Fruit fly (Drosophila melanogaster) whole organism, embryonic: ENCODE measurements around the gene CG18542.

Experiments
- Adf1 ChIP-seq: fragments of 200-800 bp; sonication (Bioruptor generic); IDR thresholded peaks from 2 replicates; pipeline ENCODE4 v1.3.6; 2022; ENCODE audit warnings: missing biosample characterization, missing genetic modification characterization
- BEAF-32 ChIP-seq: fragments of 200-800 bp; sonication (Bioruptor generic); optimal IDR thresholded peaks from 3 replicates; lab custom pipeline; 2017; ENCODE audit warnings: missing biosample characterization, missing genetic modification characterization, mild to moderate bottlenecking, moderate library complexity, missing genetic modification reagents
- CG10274 ChIP-seq: fragments of 200-800 bp; sonication (Bioruptor generic); optimal IDR thresholded peaks from 3 replicates; lab custom pipeline; 2017; ENCODE audit warnings: missing biosample characterization, mild to moderate bottlenecking, missing genetic modification characterization
- CG10366 ChIP-seq: fragments of 200-800 bp; sonication (Bioruptor generic); IDR thresholded peaks from 2 replicates; pipeline ENCODE4 v1.3.6; 2022; ENCODE audit warnings: missing biosample characterization, missing genetic modification characterization
- CG12219 ChIP-seq: fragments of 200-800 bp; sonication (Bioruptor generic); optimal IDR thresholded peaks from 3 replicates; lab custom pipeline; 2018; ENCODE audit warnings: missing biosample characterization, mild to moderate bottlenecking, missing genetic modification characterization
- CG12299 ChIP-seq: fragments of 200-800 bp; sonication (Bioruptor generic); optimal IDR thresholded peaks from 2 replicates; lab custom pipeline; 2018; ENCODE audit warnings: missing biosample characterization, mild to moderate bottlenecking, missing genetic modification characterization
- CG14965 ChIP-seq: fragments of 200-800 bp; sonication (Bioruptor generic); optimal IDR thresholded peaks from 2 replicates; lab custom pipeline; 2016; ENCODE audit warnings: missing biosample characterization, missing genetic modification characterization, borderline replicate concordance
- CG15479 ChIP-seq: fragments of 200-800 bp; sonication (Bioruptor generic); optimal IDR thresholded peaks from 3 replicates; lab custom pipeline; 2019; ENCODE audit warnings: missing biosample characterization, mild to moderate bottlenecking, missing genetic modification characterization, moderate library complexity
- CG15514 ChIP-seq: fragments of 200-800 bp; sonication (Bioruptor generic); optimal IDR thresholded peaks from 3 replicates; lab custom pipeline; 2017; ENCODE audit warnings: missing biosample characterization, missing genetic modification characterization, mild to moderate bottlenecking, moderate library complexity, missing genetic modification reagents
- CG17385 ChIP-seq: fragments of 200-800 bp; sonication (Bioruptor generic); optimal IDR thresholded peaks from 3 replicates; lab custom pipeline; 2018; ENCODE audit warnings: missing biosample characterization, mild to moderate bottlenecking, missing genetic modification characterization
- CG17829 ChIP-seq: fragments of 200-800 bp; optimal IDR thresholded peaks from 2 replicates; lab custom pipeline; 2019; ENCODE audit warnings: missing biosample characterization, mild to moderate bottlenecking, missing genetic modification characterization, moderate library complexity
- CG18262 ChIP-seq: fragments of 200-800 bp; optimal IDR thresholded peaks from 3 replicates; lab custom pipeline; 2019; ENCODE audit warnings: missing biosample characterization, mild to moderate bottlenecking, missing genetic modification characterization, moderate library complexity
- CG2875 ChIP-seq: fragments of 200-800 bp; sonication (Bioruptor generic); optimal IDR thresholded peaks from 2 replicates; lab custom pipeline; 2017; ENCODE audit warnings: missing biosample characterization, mild to moderate bottlenecking, missing genetic modification characterization, missing genetic modification reagents
- CG4282 ChIP-seq: fragments of 200-800 bp; sonication (Bioruptor generic); optimal IDR thresholded peaks from 2 replicates; lab custom pipeline; 2016; ENCODE audit warnings: missing biosample characterization, missing genetic modification characterization
- CG4820 ChIP-seq: fragments of 200-800 bp; sonication (Bioruptor generic); optimal IDR thresholded peaks from 3 replicates; lab custom pipeline; 2016; ENCODE audit warnings: missing biosample characterization, missing genetic modification characterization
- CG8281 ChIP-seq: fragments of 200-800 bp; sonication (Bioruptor generic); optimal IDR thresholded peaks from 2 replicates; lab custom pipeline; 2018; ENCODE audit warnings: missing biosample characterization, mild to moderate bottlenecking, missing genetic modification characterization, moderate library complexity
- CG9727 ChIP-seq: fragments of 200-800 bp; sonication (Bioruptor generic); optimal IDR thresholded peaks from 3 replicates; lab custom pipeline; 2017; ENCODE audit warnings: missing biosample characterization, mild to moderate bottlenecking, missing genetic modification characterization
- CG9797 ChIP-seq: fragments of 200-800 bp; sonication (Bioruptor generic); optimal IDR thresholded peaks from 3 replicates; lab custom pipeline; 2018; ENCODE audit warnings: missing biosample characterization, mild to moderate bottlenecking, missing genetic modification characterization
- Dp ChIP-seq: fragments of 200-800 bp; sonication (Bioruptor generic); optimal IDR thresholded peaks from 2 replicates; lab custom pipeline; 2018; ENCODE audit warnings: missing biosample characterization, mild to moderate bottlenecking, missing genetic modification characterization, moderate library complexity
- Ets65A ChIP-seq: fragments of 200-800 bp; sonication (Bioruptor generic); peaks from one replicate; lab custom pipeline; 2016; ENCODE audit warnings: missing biosample characterization, missing genetic modification characterization
- Fer1 ChIP-seq: fragments of 200-800 bp; sonication (Bioruptor generic); optimal IDR thresholded peaks from 2 replicates; lab custom pipeline; 2017; ENCODE audit warnings: missing biosample characterization, mild to moderate bottlenecking, missing genetic modification characterization
- HHEX ChIP-seq: fragments of 200-800 bp; sonication (Bioruptor generic); optimal IDR thresholded peaks from 3 replicates; lab custom pipeline; 2017; ENCODE audit warnings: missing biosample characterization, mild to moderate bottlenecking, missing genetic modification characterization, missing genetic modification reagents
- Lim3 ChIP-seq: fragments of 200-800 bp; sonication (Bioruptor generic); IDR thresholded peaks from 2 replicates; pipeline ENCODE4 v1.3.6; 2022; ENCODE audit warnings: missing biosample characterization, missing genetic modification characterization
- MBD-R2 ChIP-seq: fragments of 200-800 bp; sonication (Bioruptor generic); IDR thresholded peaks from 2 replicates; pipeline ENCODE4 v1.3.6; 2022; ENCODE audit warnings: missing biosample characterization, missing genetic modification characterization
- NfI ChIP-seq: fragments of 200-800 bp; sonication (Bioruptor generic); optimal IDR thresholded peaks from 3 replicates; lab custom pipeline; 2018; ENCODE audit warnings: missing biosample characterization, mild to moderate bottlenecking, missing genetic modification characterization, moderate library complexity
- Opbp ChIP-seq: fragments of 200-800 bp; sonication (Bioruptor generic); IDR thresholded peaks from 3 replicates; pipeline ENCODE4 v1.3.6; 2022; ENCODE audit warnings: missing biosample characterization, missing genetic modification characterization; ENCODE audit not compliant: partially characterized antibody
- Rfx ChIP-seq: fragments of 200-800 bp; sonication (Bioruptor generic); IDR thresholded peaks from 2 replicates; pipeline ENCODE4 v1.3.6; 2022; ENCODE audit warnings: missing biosample characterization, missing genetic modification characterization
- Sry-β ChIP-seq: fragments of 200-800 bp; sonication (Bioruptor generic); optimal IDR thresholded peaks from 2 replicates; lab custom pipeline; 2018; ENCODE audit warnings: missing biosample characterization, mild to moderate bottlenecking, missing genetic modification characterization, moderate library complexity
- Stat92E ChIP-seq, 3 experiments: fragments of >200 bp in 2 of 3; fragments of 200-800 bp in 1 of 3; sonication (Bioruptor generic) in 1 of 3; optimal IDR thresholded peaks; 2 replicates each; lab custom pipeline; 2017 to 2019; ENCODE audit warnings: missing biosample characterization in 3 of 3, missing genetic modification characterization in 3 of 3, mild to moderate bottlenecking in 1 of 3, moderate library complexity in 1 of 3
- Vsx1 ChIP-seq: fragments of 200-800 bp; sonication (Bioruptor generic); optimal IDR thresholded peaks from 2 replicates; lab custom pipeline; 2017; ENCODE audit warnings: missing biosample characterization, mild to moderate bottlenecking, missing genetic modification characterization, missing genetic modification reagents
- aop ChIP-seq: fragments of 200-800 bp; sonication (Bioruptor generic); IDR thresholded peaks from 2 replicates; pipeline ENCODE4 v1.3.6; 2022; ENCODE audit warnings: missing biosample characterization, missing genetic modification characterization
- ap ChIP-seq: fragments of 200-800 bp; sonication (Bioruptor generic); IDR thresholded peaks from 2 replicates; pipeline ENCODE4 v1.3.6; 2022; ENCODE audit warnings: missing biosample characterization, missing genetic modification characterization
- bsh ChIP-seq, 2 experiments: fragments of 200-800 bp; sonication (Bioruptor generic); optimal IDR thresholded peaks; 2 replicates each; lab custom pipeline; 2017 to 2018; ENCODE audit warnings: mild to moderate bottlenecking in 2 of 2, missing biosample characterization in 2 of 2, missing genetic modification characterization in 2 of 2, moderate library complexity in 1 of 2
- ci ChIP-seq: fragments of 200-800 bp; sonication (Bioruptor generic); IDR thresholded peaks from 3 replicates; pipeline ENCODE4 v1.3.6; 2022; ENCODE audit warnings: missing biosample characterization, missing genetic modification characterization
- fd3F ChIP-seq: fragments of 200-800 bp; sonication (Bioruptor generic); optimal IDR thresholded peaks from 2 replicates; lab custom pipeline; 2018; ENCODE audit warnings: missing biosample characterization, mild to moderate bottlenecking, missing genetic modification characterization, moderate library complexity
- gfzf ChIP-seq: fragments of 200-800 bp; sonication (Bioruptor generic); optimal IDR thresholded peaks from 2 replicates; lab custom pipeline; 2016; ENCODE audit warnings: missing biosample characterization, mild to moderate bottlenecking, missing genetic modification characterization, moderate library complexity
- grau ChIP-seq: fragments of 200-800 bp; optimal IDR thresholded peaks from 3 replicates; lab custom pipeline; 2019; ENCODE audit warnings: missing biosample characterization, mild to moderate bottlenecking, missing genetic modification characterization, moderate library complexity
- hb ChIP-seq: fragments of 200-800 bp; sonication (Bioruptor generic); IDR thresholded peaks from 3 replicates; pipeline ENCODE4 v1.3.6; 2022; ENCODE audit warnings: missing biosample characterization, missing genetic modification characterization; ENCODE audit not compliant: partially characterized antibody
- nerfin-1 ChIP-seq: fragments of 200-800 bp; sonication (Bioruptor generic); optimal IDR thresholded peaks from 3 replicates; lab custom pipeline; 2019; ENCODE audit warnings: missing biosample characterization, mild to moderate bottlenecking, missing genetic modification characterization, moderate library complexity
- odd ChIP-seq: fragments of 200-800 bp; sonication (Bioruptor generic); optimal IDR thresholded peaks from 2 replicates; lab custom pipeline; 2017; ENCODE audit warnings: missing biosample characterization, mild to moderate bottlenecking, missing genetic modification characterization
- psq ChIP-seq: fragments of 200-800 bp; sonication (Bioruptor generic); optimal IDR thresholded peaks from 2 replicates; lab custom pipeline; 2017; ENCODE audit warnings: missing biosample characterization, missing genetic modification characterization
- pzg ChIP-seq: fragments of 200-800 bp; sonication (Bioruptor generic); optimal IDR thresholded peaks from 3 replicates; lab custom pipeline; 2018; ENCODE audit warnings: missing biosample characterization, mild to moderate bottlenecking, missing genetic modification characterization, moderate library complexity
- row ChIP-seq: fragments of 200-800 bp; sonication (Bioruptor generic); IDR thresholded peaks from 3 replicates; pipeline ENCODE4 v1.3.6; 2022; ENCODE audit warnings: missing biosample characterization, missing genetic modification characterization
- sim ChIP-seq: fragments of 200-800 bp; sonication (Bioruptor generic); IDR thresholded peaks from 2 replicates; pipeline ENCODE4 v1.3.6; 2022; ENCODE audit warnings: missing biosample characterization, missing genetic modification characterization
- slbo ChIP-seq: fragments of 200-800 bp; sonication (Bioruptor generic); IDR thresholded peaks from 2 replicates; pipeline ENCODE4 v1.3.6; 2022; ENCODE audit warnings: missing biosample characterization, missing genetic modification characterization
- slou ChIP-seq: fragments of 200-800 bp; sonication (Bioruptor generic); optimal IDR thresholded peaks from 3 replicates; lab custom pipeline; 2016; ENCODE audit warnings: missing biosample characterization, missing genetic modification characterization
- ttk ChIP-seq: fragments of 200-800 bp; sonication (Bioruptor generic); IDR thresholded peaks from 2 replicates; pipeline ENCODE4 v2.1.2; 2022; ENCODE audit warnings: missing biosample characterization, missing genetic modification characterization
- twi ChIP-seq: fragments of 200-800 bp; optimal IDR thresholded peaks from 2 replicates; lab custom pipeline; 2019; ENCODE audit warnings: missing biosample characterization, mild to moderate bottlenecking, missing genetic modification characterization, moderate library complexity
- vvl ChIP-seq: fragments of 200-800 bp; sonication (Bioruptor generic); IDR thresholded peaks from 2 replicates; pipeline ENCODE4 v1.3.6; 2022; ENCODE audit warnings: missing biosample characterization, missing genetic modification characterization
- wek ChIP-seq: fragments of 200-800 bp; sonication (Bioruptor generic); optimal IDR thresholded peaks from 3 replicates; lab custom pipeline; 2018; ENCODE audit warnings: missing biosample characterization, mild to moderate bottlenecking, missing genetic modification characterization, moderate library complexity

The CG18542 gene

dm6 chr3R:9679746-9680145, 5.8 kb upstream of the CG18542 start, which contains the start of gene nmdyn-D7 (continued):
- peak; percentile 70 for TF ChIP-seq Rfx
- TF ChIP-seq CG10274 (GFP tag; lab: Kevin White, UChicago): no peak
- TF ChIP-seq CG12299: no peak
- peak; percentile 13 for TF ChIP-seq fd3F (GFP tag; lab: Kevin White, UChicago)
- no peak for TF ChIP-seq Sry-β (GFP tag; lab: Kevin White, UChicago)
- TF ChIP-seq CG4820 (GFP tag; lab: Kevin White, UChicago): no peak
- no peak for TF ChIP-seq ttk (GFP tag; lab: Robert Waterston, UW)
- no peak for TF ChIP-seq wek
- no peak for TF ChIP-seq Adf1 (GFP tag; lab: Robert Waterston, UW)
- TF ChIP-seq nerfin-1 (tag; lab: Kevin White, UChicago): no peak
- TF ChIP-seq gfzf (GFP tag; lab: Kevin White, UChicago): peak; percentile 45
- TF ChIP-seq CG17385 (GFP tag; lab: Kevin White, UChicago): peak; percentile 99
- TF ChIP-seq vvl (GFP tag; lab: Robert Waterston, UW): peak; percentile 30; the same call in 1 of the 2 replicates
- TF ChIP-seq Dp (GFP tag; lab: Kevin White, UChicago): peak; percentile 93
- no peak for TF ChIP-seq CG9727
- TF ChIP-seq CG10366: no peak
- no peak for TF ChIP-seq aop (GFP tag; lab: Robert Waterston, UW)
- no peak for TF ChIP-seq CG12219 (GFP tag; lab: Kevin White, UChicago)
- no peak for TF ChIP-seq ci (GFP tag; lab: Robert Waterston, UW)
- peak; percentile 44 for TF ChIP-seq pzg (GFP tag; lab: Kevin White, UChicago)
- TF ChIP-seq sim (GFP tag; lab: Robert Waterston, UW): 0 out of 2 replicates have a peak, but pooled peaks have one; percentile 28
- TF ChIP-seq CG15479 (GFP tag; lab: Kevin White, UChicago): no peak
- TF ChIP-seq slbo (GFP tag; lab: Robert Waterston, UW): no peak
- no peak for TF ChIP-seq NfI (GFP tag; lab: Kevin White, UChicago)
- TF ChIP-seq psq (GFP tag; lab: Kevin White, UChicago): no peak
- no peak for TF ChIP-seq Lim3
- TF ChIP-seq Opbp (GFP tag; lab: Robert Waterston, UW): no peak
- no peak for TF ChIP-seq CG9797 (GFP tag; lab: Kevin White, UChicago)
- no peak for TF ChIP-seq slou (GFP tag; lab: Kevin White, UChicago)
- TF ChIP-seq ap (GFP tag; lab: Robert Waterston, UW): no peak
- peak; percentile 11 for TF ChIP-seq CG15514 (GFP tag; lab: Kevin White, UChicago)
- TF ChIP-seq MBD-R2 (GFP tag; lab: Robert Waterston, UW): peak; percentile 71; the same call in 1 of the 2 replicates
- TF ChIP-seq CG2875 (GFP tag; lab: Kevin White, UChicago): no peak
- TF ChIP-seq Vsx1 (GFP tag; lab: Kevin White, UChicago): no peak
- peak; percentile 2 for TF ChIP-seq BEAF-32
- no peak for TF ChIP-seq Stat92E (GFP tag; optimal IDR thresholded peaks at IDR 0.05; lab: Kevin White, UChicago)
- TF ChIP-seq twi (tag; lab: Kevin White, UChicago): no peak
- no peak for TF ChIP-seq Ets65A
- no peak for TF ChIP-seq bsh (GFP tag; optimal IDR thresholded peaks at IDR 0.05; lab: Kevin White, UChicago)
- TF ChIP-seq grau: peak; percentile 87
- TF ChIP-seq row: peak; percentile 26; the same call in 1 of the 3 replicates
- no peak for TF ChIP-seq CG8281 (tag; lab: Kevin White, UChicago)
- no peak for TF ChIP-seq Fer1 (GFP tag; lab: Kevin White, UChicago)
- TF ChIP-seq HHEX (GFP tag; lab: Kevin White, UChicago): no peak
- no peak for TF ChIP-seq CG14965 (GFP tag; lab: Kevin White, UChicago)
- no peak for TF ChIP-seq odd
- TF ChIP-seq CG4282 (GFP tag; lab: Kevin White, UChicago): no peak
- TF ChIP-seq CG17829 (tag; lab: Kevin White, UChicago): no peak
- TF ChIP-seq CG18262 (tag; lab: Kevin White, UChicago): no peak
- 0 out of 3 replicates have a peak, but pooled peaks have one; percentile 45 for TF ChIP-seq hb (GFP tag; lab: Robert Waterston, UW)
